ENCODE assay signal across 1 fruit fly cellular context in genomic region chr2L:12543851-12544250, dm6.
TF ChIP-seq lines count a peak whose summit lies in the region.

No protein-coding gene starts in this region.

TF ChIP-seq in whole organism, prepupa, 60 proteins besides CTCF, POLR2A, EP300 and RAD21 (continued from another document):
- TF ChIP-seq net (GFP tag; optimal IDR thresholded peaks at IDR 0.05; lab: Kevin White, UChicago) (no peak), topi (GFP tag; optimal IDR thresholded peaks at IDR 0.05; lab: Kevin White, UChicago) (no peak), Lpt (GFP tag; optimal IDR thresholded peaks at IDR 0.05; lab: Kevin White, UChicago) (peak; percentile 30), vri (GFP tag; optimal IDR thresholded peaks at IDR 0.05; lab: Kevin White, UChicago) (no peak), CG15336 (GFP tag; IDR thresholded peaks at IDR 0.05; lab: Robert Waterston, UW) (peak; percentile 31; the same call in 1 of the 2 replicates), CG3032 (tag; optimal IDR thresholded peaks at IDR 0.05; lab: Kevin White, UChicago) (peak; percentile 36), OdsH (GFP tag; optimal IDR thresholded peaks at IDR 0.05; lab: Kevin White, UChicago) (no peak), CG8119 (GFP tag; IDR thresholded peaks at IDR 0.05; lab: Robert Waterston, UW) (no peak), esn (GFP tag; optimal IDR thresholded peaks at IDR 0.05; lab: Kevin White, UChicago) (no peak), CG10631 (GFP tag; optimal IDR thresholded peaks at IDR 0.05; lab: Kevin White, UChicago) (no peak), CG6163 (GFP tag; IDR thresholded peaks at IDR 0.05; lab: Robert Waterston, UW) (peak; percentile 55; the same call in 2 of the 3 replicates), CG1621 (tag; optimal IDR thresholded peaks at IDR 0.05; lab: Kevin White, UChicago) (peak; percentile 35), achi (GFP tag; optimal IDR thresholded peaks at IDR 0.05; lab: Kevin White, UChicago) (no peak), Sox14 (GFP tag; optimal IDR thresholded peaks at IDR 0.05; lab: Kevin White, UChicago) (no peak), Hr4 (GFP tag; optimal IDR thresholded peaks at IDR 0.05; lab: Kevin White, UChicago) (no peak), Eip93F (GFP tag; optimal IDR thresholded peaks at IDR 0.05; lab: Kevin White, UChicago) (no peak), Ets96B (tag; optimal IDR thresholded peaks at IDR 0.05; lab: Kevin White, UChicago) (peak; percentile 31), pdm3 (GFP tag; optimal IDR thresholded peaks at IDR 0.05; lab: Kevin White, UChicago) (no peak)
TF ChIP-seq in whole organism, prepupa: peak in this region for 14.
